Worm (Caenorhabditis elegans): ENCODE data around the gene C30A5.10.

- TF ChIP-seq lin-11 (tag; optimal IDR thresholded peaks at IDR 0.05) (no peak), ceh-9 (tag; optimal IDR thresholded peaks at IDR 0.05) (no peak), syd-9 (tag; optimal IDR thresholded peaks at IDR 0.05) (no peak), C08G9.2 (tag; optimal IDR thresholded peaks at IDR 0.05) (no peak), dmd-4 (tag; optimal IDR thresholded peaks at IDR 0.05; ENCODE audit: borderline replicate concordance) (no peak), lim-6 (tag; optimal IDR thresholded peaks at IDR 0.05) (no peak), ceh-24 (tag; optimal IDR thresholded peaks at IDR 0.05) (no peak)
These were observed 8.6 kb downstream of the C30A5.10 start, which contains the start of gene unc-36 for ce11 chrIII:8201117-8201516.
